Worm (Caenorhabditis elegans) whole organism, L4 larva: ENCODE data around the gene F09B12.3.

Experiments used
- D1046.2 ChIP-seq: fragments of 200-800 bp; sonication (Bioruptor generic); IDR thresholded peaks from 2 replicates; pipeline ENCODE4 v1.3.6; 2022; ENCODE audit warnings: missing genetic modification characterization, missing compliant biosample characterization
- F10B5.3 ChIP-seq: sonication (generic microtip); optimal IDR thresholded peaks from 2 replicates; lab custom pipeline; 2016; ENCODE audit warnings: mild to moderate bottlenecking, missing genetic modification characterization, missing compliant biosample characterization
- T20F7.1 ChIP-seq: fragments of 200-800 bp; sonication (Bioruptor generic); optimal IDR thresholded peaks from 2 replicates; lab custom pipeline; 2018; ENCODE audit warnings: mild to moderate bottlenecking, missing genetic modification characterization, missing compliant biosample characterization
- Y75B8A.6 ChIP-seq: fragments of 200-800 bp; sonication (Bioruptor generic); IDR thresholded peaks from 2 replicates; pipeline ENCODE4 v1.3.6; 2022; ENCODE audit warnings: missing genetic modification reagents, missing genetic modification characterization, missing compliant biosample characterization
- ZK546.5 ChIP-seq, 2 experiments: sonication (generic microtip); optimal IDR thresholded peaks; 2 replicates each; lab custom pipeline; 2017; ENCODE audit warnings: missing biosample characterization in 2 of 2, missing genetic modification characterization in 2 of 2
- aha-1 ChIP-seq: fragments of 150-350 bp; peaks from one replicate; lab custom pipeline; 2014; ENCODE audit warnings: missing biosample characterization, missing genetic modification characterization
- ama-1 ChIP-seq: fragments of 150-350 bp; optimal IDR thresholded peaks from 2 replicates; lab custom pipeline; 2014; ENCODE audit warnings: inconsistent platforms, mixed read lengths
- ceh-28 ChIP-seq: fragments of 150-350 bp; optimal IDR thresholded peaks from 2 replicates; lab custom pipeline; 2014; ENCODE audit warnings: missing biosample characterization, missing genetic modification reagents, missing genetic modification characterization
- ceh-44 ChIP-seq: fragments of 200-800 bp; sonication (Bioruptor generic); IDR thresholded peaks from 2 replicates; pipeline ENCODE4 v1.3.6; 2022; ENCODE audit warnings: missing genetic modification reagents, missing genetic modification characterization, missing compliant biosample characterization
- ceh-82 ChIP-seq: sonication (generic microtip); optimal IDR thresholded peaks from 2 replicates; lab custom pipeline; 2017; ENCODE audit warnings: missing biosample characterization, missing genetic modification characterization
- cey-2 ChIP-seq: sonication (generic microtip); optimal IDR thresholded peaks from 3 replicates; lab custom pipeline; 2017; ENCODE audit warnings: missing genetic modification characterization, mild to moderate bottlenecking, missing compliant biosample characterization, antibody characterized with exemption, borderline replicate concordance; ENCODE audit not compliant: insufficient read depth
- dmd-9 ChIP-seq: fragments of 200-800 bp; sonication (Bioruptor generic); IDR thresholded peaks from 2 replicates; pipeline ENCODE4 v1.3.6; 2022; ENCODE audit warnings: missing genetic modification reagents, missing genetic modification characterization, missing compliant biosample characterization
- duxl-1 ChIP-seq: sonication (generic microtip); optimal IDR thresholded peaks from 2 replicates; lab custom pipeline; 2016; ENCODE audit warnings: mild to moderate bottlenecking, missing genetic modification characterization, moderate library complexity, missing compliant biosample characterization; ENCODE audit not compliant: poor library complexity
- egl-27 ChIP-seq: sonication (generic microtip); optimal IDR thresholded peaks from 3 replicates; lab custom pipeline; 2017; ENCODE audit warnings: missing biosample characterization, missing genetic modification reagents, missing genetic modification characterization
- fkh-10 ChIP-seq: fragments of 150-350 bp; optimal IDR thresholded peaks from 2 replicates; lab custom pipeline; 2014; ENCODE audit warnings: missing biosample characterization, missing genetic modification reagents, missing genetic modification characterization
- hif-1 ChIP-seq, 2 experiments: sonication (generic microtip); optimal IDR thresholded peaks; 2 replicates each; lab custom pipeline; 2016 to 2017; ENCODE audit warnings: missing compliant biosample characterization in 2 of 2, missing genetic modification characterization in 2 of 2, missing genetic modification reagents in 2 of 2, missing genotype in 2 of 2, mild to moderate bottlenecking in 1 of 2
- hlh-30 ChIP-seq: sonication (generic microtip); optimal IDR thresholded peaks from 2 replicates; lab custom pipeline; 2017; ENCODE audit warnings: antibody characterized with exemption, mild to moderate bottlenecking, missing genetic modification characterization, missing compliant biosample characterization; ENCODE audit not compliant: insufficient read depth
- jun-1 ChIP-seq: fragments of 150-350 bp; optimal IDR thresholded peaks from 2 replicates; lab custom pipeline; 2014; ENCODE audit warnings: missing biosample characterization, missing genetic modification reagents, missing genetic modification characterization
- lin-13 ChIP-seq: fragments of 150-350 bp; optimal IDR thresholded peaks from 2 replicates; lab custom pipeline; 2014; ENCODE audit warnings: missing biosample characterization, missing genetic modification reagents, missing genetic modification characterization
- lin-39 ChIP-seq: fragments of 150-350 bp; optimal IDR thresholded peaks from 2 replicates; lab custom pipeline; 2014; ENCODE audit warnings: missing biosample characterization, missing genetic modification reagents, missing genetic modification characterization
- lsy-2 ChIP-seq, 2 experiments: fragments of 150-350 bp in 1 of 2; sonication (generic microtip) in 1 of 2; optimal IDR thresholded peaks; 2 replicates each; lab custom pipeline; 2014 to 2017; ENCODE audit warnings: missing biosample characterization in 2 of 2, missing genetic modification characterization in 2 of 2
- madf-5 ChIP-seq, 2 experiments: fragments of 200-800 bp; sonication (Bioruptor generic); IDR thresholded peaks; 2 replicates each; pipeline ENCODE4 v1.3.6; 2022; ENCODE audit warnings: missing compliant biosample characterization in 2 of 2, missing genetic modification characterization in 2 of 2
- mdl-1 ChIP-seq, 2 experiments: fragments of 150-350 bp in 1 of 2; sonication (generic microtip) in 1 of 2; optimal IDR thresholded peaks; 2 replicates each; lab custom pipeline; 2014 to 2017; ENCODE audit warnings: missing biosample characterization in 2 of 2, missing genetic modification characterization in 2 of 2
- mxl-3 ChIP-seq: fragments of 200-800 bp; sonication (Bioruptor generic); optimal IDR thresholded peaks from 2 replicates; lab custom pipeline; 2018; ENCODE audit warnings: mild to moderate bottlenecking, missing genetic modification characterization, missing compliant biosample characterization
- nhr-10 ChIP-seq: fragments of 150-350 bp; optimal IDR thresholded peaks from 2 replicates; lab custom pipeline; 2014; ENCODE audit warnings: missing biosample characterization, missing genetic modification characterization
- nhr-111 ChIP-seq: fragments of 200-800 bp; sonication (Bioruptor generic); optimal IDR thresholded peaks from 2 replicates; lab custom pipeline; 2018; ENCODE audit warnings: mild to moderate bottlenecking, missing genetic modification characterization, missing compliant biosample characterization
- nhr-237 ChIP-seq: sonication (generic microtip); optimal IDR thresholded peaks from 2 replicates; lab custom pipeline; 2017; ENCODE audit warnings: missing biosample characterization, missing genetic modification characterization
- nhr-25 ChIP-seq: sonication (generic microtip); optimal IDR thresholded peaks from 2 replicates; lab custom pipeline; 2017; ENCODE audit warnings: missing genetic modification characterization, mild to moderate bottlenecking, missing compliant biosample characterization, antibody characterized with exemption, moderate library complexity, borderline replicate concordance; ENCODE audit not compliant: insufficient read depth
- nhr-6 ChIP-seq: fragments of 150-350 bp; optimal IDR thresholded peaks from 2 replicates; lab custom pipeline; 2014; ENCODE audit warnings: missing biosample characterization, missing genetic modification characterization
- php-3 ChIP-seq: fragments of 200-800 bp; sonication (Bioruptor generic); IDR thresholded peaks from 2 replicates; pipeline ENCODE4 v1.3.6; 2022; ENCODE audit warnings: missing genetic modification reagents, missing genetic modification characterization, missing compliant biosample characterization
- set-16 ChIP-seq: fragments of 200-800 bp; sonication (Bioruptor generic); IDR thresholded peaks from 2 replicates; pipeline ENCODE4 v1.3.6; 2022; ENCODE audit warnings: missing genetic modification reagents, missing genetic modification characterization, missing compliant biosample characterization
- spr-3 ChIP-seq: fragments of 200-800 bp; sonication (Bioruptor generic); optimal IDR thresholded peaks from 2 replicates; lab custom pipeline; 2018; ENCODE audit warnings: mild to moderate bottlenecking, missing genetic modification characterization, missing compliant biosample characterization
- unc-62 ChIP-seq, 3 experiments: fragments of 150-350 bp in 1 of 3; sonication (generic microtip); optimal IDR thresholded peaks in 2 of 3; peaks in 1 of 3; 1 replicate in 1 of 3; 2 replicates in 2 of 3; lab custom pipeline; 2014 to 2017; ENCODE audit warnings: missing biosample characterization in 3 of 3, missing genetic modification characterization in 3 of 3, missing genetic modification reagents in 3 of 3, missing genotype in 1 of 3
- vab-7 ChIP-seq: fragments of 200-800 bp; sonication (Bioruptor generic); IDR thresholded peaks from 2 replicates; pipeline ENCODE4 v1.3.6; 2022; ENCODE audit warnings: missing genetic modification reagents, missing genetic modification characterization, missing compliant biosample characterization
- zip-2 ChIP-seq: fragments of 150-350 bp; optimal IDR thresholded peaks from 2 replicates; lab custom pipeline; 2014; ENCODE audit warnings: missing biosample characterization, missing genetic modification characterization
- ztf-11 ChIP-seq: fragments of 150-350 bp; optimal IDR thresholded peaks from 2 replicates; lab custom pipeline; 2014; ENCODE audit warnings: missing biosample characterization, missing genetic modification characterization
- ztf-7 ChIP-seq: fragments of 150-350 bp; optimal IDR thresholded peaks from 2 replicates; lab custom pipeline; 2014; ENCODE audit warnings: missing biosample characterization, missing genetic modification characterization

Gene F09B12.3

ce11 chrX:15072877-15073276 is 24.9 kb downstream of the F09B12.3 start (continued):
- TF ChIP-seq lsy-2 (tag; optimal IDR thresholded peaks at IDR 0.05; lab: Kevin White, UChicago) (no peak), duxl-1 (tag; lab: Kevin White, UChicago) (no peak), madf-5 (GFP tag; IDR thresholded peaks at IDR 0.05; lab: Robert Waterston, UW) (no peak), lin-13 (no peak), F10B5.3 (tag; lab: Kevin White, UChicago) (no peak), cey-2 (tag; lab: Kevin White, UChicago) (no peak), fkh-10 (GFP tag; lab: Kevin White, UChicago) (no peak), mxl-3 (peak; percentile 35), spr-3 (GFP tag; lab: Kevin White, UChicago) (no peak), nhr-6 (no peak), mdl-1 (tag; optimal IDR thresholded peaks at IDR 0.05; lab: Kevin White, UChicago) (no peak), hlh-30 (tag; lab: Kevin White, UChicago) (peak; percentile 35), Y75B8A.6 (GFP tag; lab: Robert Waterston, UW) (no peak), ZK546.5 (tag; optimal IDR thresholded peaks at IDR 0.05; lab: Kevin White, UChicago) (no peak), php-3 (GFP tag; lab: Robert Waterston, UW) (no peak), T20F7.1 (GFP tag; lab: Kevin White, UChicago) (no peak), nhr-10 (tag; lab: Kevin White, UChicago) (no peak), egl-27 (tag; lab: Kevin White, UChicago) (no peak), jun-1 (tag; lab: Kevin White, UChicago) (no peak), ceh-28 (tag; lab: Kevin White, UChicago) (peak; percentile 21), dmd-9 (GFP tag; lab: Robert Waterston, UW) (no peak), hif-1 (tag; optimal IDR thresholded peaks at IDR 0.05; lab: Kevin White, UChicago) (no peak), nhr-25 (peak; percentile 22), ztf-11 (no peak)

- TF ChIP-seq ceh-44 = no peak
- TF ChIP-seq set-16 = peak; percentile 80
- TF ChIP-seq ama-1 (lab: Kevin White, UChicago) = no peak
- no peak for TF ChIP-seq nhr-237 (tag; lab: Kevin White, UChicago)
- TF ChIP-seq nhr-25 = no peak
- no peak for TF ChIP-seq ceh-82 (tag; lab: Kevin White, UChicago)
Measured at ce11 chrX:15070137-15070536, 27.6 kb downstream of the F09B12.3 start.

ce11 chrX:15069242-15069641 is 28.5 kb downstream of the F09B12.3 start, which contains the start of gene mam-6:
mam-6 (minus strand) TSS chrX:15069342.
- TF ChIP-seq nhr-111 (GFP tag; lab: Kevin White, UChicago) = no peak

ce11 chrX:15060303-15060702 is 37.5 kb downstream of the F09B12.3 start, which contains the start of gene fbxa-96:
fbxa-96 (minus strand) TSS chrX:15060403.
- no peak for TF ChIP-seq vab-7 (GFP tag; lab: Robert Waterston, UW)
- TF ChIP-seq aha-1 (tag; lab: Kevin White, UChicago) = peak; percentile 9

ce11 chrX:15057900-15058299 is 39.9 kb downstream of the F09B12.3 start:
- no peak for TF ChIP-seq D1046.2 (GFP tag; lab: Robert Waterston, UW)
- peak in 1 of 2 experiments; percentile 14 for TF ChIP-seq unc-62 (GFP tag; optimal IDR thresholded peaks at IDR 0.05 in 1 of 2; lab: Kevin White, UChicago)
- no peak for TF ChIP-seq unc-62 (tag; optimal IDR thresholded peaks at IDR 0.05; lab: Kevin White, UChicago)
- TF ChIP-seq zip-2 = no peak
- TF ChIP-seq lin-39 (tag; lab: Kevin White, UChicago) = no peak
- no peak for TF ChIP-seq ztf-7 (tag; lab: Kevin White, UChicago)
- peak; percentile 97 for TF ChIP-seq aha-1 (tag; lab: Kevin White, UChicago)
